Fruit fly (Drosophila melanogaster) whole organism, prepupa: ENCODE results near the gene ghi.
A peak's percentile ranks its signal among the peaks of the same experiment; 100 is the strongest.

ENCODE experiments used
- Blimp-1 ChIP-seq: fragments of 200-800 bp; sonication (Bioruptor generic); optimal IDR thresholded peaks from 3 replicates; lab custom pipeline; 2017; ENCODE audit warnings: missing biosample characterization, missing genetic modification characterization, mild to moderate bottlenecking, moderate library complexity, missing genetic modification reagents
- CG10631 ChIP-seq: fragments of 200-800 bp; sonication (Bioruptor generic); optimal IDR thresholded peaks from 2 replicates; lab custom pipeline; 2016; ENCODE audit warnings: missing biosample characterization, missing genetic modification characterization
- CG11294 ChIP-seq: fragments of 200-800 bp; sonication (Bioruptor generic); IDR thresholded peaks from 2 replicates; pipeline ENCODE4 v1.3.6; 2022; ENCODE audit warnings: missing biosample characterization, missing genetic modification characterization
- CG11902 ChIP-seq: fragments of 200-800 bp; sonication (Bioruptor generic); optimal IDR thresholded peaks from 3 replicates; lab custom pipeline; 2016; ENCODE audit warnings: missing biosample characterization, missing genetic modification characterization
- CG15336 ChIP-seq: fragments of 200-800 bp; sonication (Bioruptor generic); IDR thresholded peaks from 2 replicates; pipeline ENCODE4 v1.3.6; 2022; ENCODE audit warnings: missing biosample characterization, missing genetic modification characterization
- CG1621 ChIP-seq: fragments of 200-800 bp; sonication (Bioruptor generic); optimal IDR thresholded peaks from 3 replicates; lab custom pipeline; 2018; ENCODE audit warnings: missing biosample characterization, mild to moderate bottlenecking, missing genetic modification characterization
- CG16779 ChIP-seq: fragments of 200-800 bp; sonication (Bioruptor generic); optimal IDR thresholded peaks from 3 replicates; lab custom pipeline; 2017; ENCODE audit warnings: missing biosample characterization, mild to moderate bottlenecking, missing genetic modification characterization
- CG3032 ChIP-seq: fragments of 200-800 bp; optimal IDR thresholded peaks from 2 replicates; lab custom pipeline; 2019; ENCODE audit warnings: missing biosample characterization, mild to moderate bottlenecking, missing genetic modification characterization, moderate library complexity
- CG31627 ChIP-seq: fragments of 200-800 bp; sonication (Bioruptor generic); optimal IDR thresholded peaks from 3 replicates; lab custom pipeline; 2016; ENCODE audit warnings: missing biosample characterization, missing genetic modification characterization
- CG3919 ChIP-seq: fragments of 200-800 bp; sonication (Bioruptor generic); optimal IDR thresholded peaks from 3 replicates; lab custom pipeline; 2016; ENCODE audit warnings: missing biosample characterization, missing genetic modification characterization
- CG6163 ChIP-seq: fragments of 200-800 bp; sonication (Bioruptor generic); IDR thresholded peaks from 3 replicates; pipeline ENCODE4 v1.3.6; 2022; ENCODE audit warnings: missing biosample characterization, missing genetic modification characterization
- CG6276 ChIP-seq: fragments of 200-800 bp; sonication (Bioruptor generic); optimal IDR thresholded peaks from 2 replicates; lab custom pipeline; 2017; ENCODE audit warnings: missing biosample characterization, mild to moderate bottlenecking, missing genetic modification characterization
- CG6792 ChIP-seq: fragments of 200-800 bp; sonication (Bioruptor generic); optimal IDR thresholded peaks from 3 replicates; lab custom pipeline; 2016; ENCODE audit warnings: missing biosample characterization, missing genetic modification characterization
- CG6808 ChIP-seq: fragments of 200-800 bp; sonication (Bioruptor generic); optimal IDR thresholded peaks from 3 replicates; lab custom pipeline; 2017; ENCODE audit warnings: missing biosample characterization, missing genetic modification characterization, mild to moderate bottlenecking, moderate library complexity, missing genetic modification reagents
- CG6854 ChIP-seq: fragments of 200-800 bp; sonication (Bioruptor generic); optimal IDR thresholded peaks from 2 replicates; lab custom pipeline; 2017; ENCODE audit warnings: missing biosample characterization, mild to moderate bottlenecking, missing genetic modification characterization
- CG7368 ChIP-seq: fragments of 200-800 bp; sonication (Bioruptor generic); optimal IDR thresholded peaks from 3 replicates; lab custom pipeline; 2016; ENCODE audit warnings: missing biosample characterization, missing genetic modification characterization
- CG8119 ChIP-seq: fragments of 200-800 bp; sonication (Bioruptor generic); IDR thresholded peaks from 3 replicates; pipeline ENCODE4 v1.3.6; 2022; ENCODE audit warnings: missing biosample characterization, missing genetic modification characterization
- CG8632 ChIP-seq: fragments of 200-800 bp; sonication (Bioruptor generic); optimal IDR thresholded peaks from 3 replicates; lab custom pipeline; 2016; ENCODE audit warnings: missing biosample characterization, missing genetic modification characterization
- CG9139 ChIP-seq: fragments of 200-800 bp; sonication (Bioruptor generic); optimal IDR thresholded peaks from 3 replicates; lab custom pipeline; 2017; ENCODE audit warnings: missing biosample characterization, mild to moderate bottlenecking, missing genetic modification characterization
- Eip75B ChIP-seq: fragments of 200-800 bp; sonication (Bioruptor generic); optimal IDR thresholded peaks from 3 replicates; lab custom pipeline; 2016; ENCODE audit warnings: missing biosample characterization, missing genetic modification characterization
- Eip78C ChIP-seq: fragments of 200-800 bp; sonication (Bioruptor generic); peaks from one replicate; lab custom pipeline; 2016; ENCODE audit warnings: missing biosample characterization, missing genetic modification characterization
- Gug ChIP-seq: fragments of 200-800 bp; sonication (Bioruptor generic); IDR thresholded peaks from 2 replicates; pipeline ENCODE4 v1.3.6; 2022; ENCODE audit warnings: missing biosample characterization, missing genetic modification characterization
- Hr38 ChIP-seq: sonication (Bioruptor generic); optimal IDR thresholded peaks from 2 replicates; lab custom pipeline; 2016; ENCODE audit warnings: missing biosample characterization, missing genetic modification characterization
- Hr39 ChIP-seq: fragments of 200-800 bp; sonication (Bioruptor generic); optimal IDR thresholded peaks from 2 replicates; lab custom pipeline; 2016; ENCODE audit warnings: missing biosample characterization, missing genetic modification characterization
- Lpt ChIP-seq: fragments of 200-800 bp; sonication (Bioruptor generic); optimal IDR thresholded peaks from 3 replicates; lab custom pipeline; 2016; ENCODE audit warnings: missing biosample characterization, missing genetic modification characterization
- Met ChIP-seq: fragments of 200-800 bp; sonication (Bioruptor generic); optimal IDR thresholded peaks from 3 replicates; lab custom pipeline; 2016; ENCODE audit warnings: missing biosample characterization, missing genetic modification characterization
- Smox ChIP-seq: fragments of 200-800 bp; sonication (Bioruptor generic); optimal IDR thresholded peaks from 3 replicates; lab custom pipeline; 2016; ENCODE audit warnings: missing biosample characterization, missing genetic modification characterization
- Sox102F ChIP-seq: fragments of 200-800 bp; sonication (Bioruptor generic); optimal IDR thresholded peaks from 2 replicates; lab custom pipeline; 2016; ENCODE audit warnings: missing biosample characterization, mild to moderate bottlenecking, missing genetic modification characterization
- Sox14 ChIP-seq: fragments of 200-800 bp; sonication (Bioruptor generic); optimal IDR thresholded peaks from 3 replicates; lab custom pipeline; 2016; ENCODE audit warnings: missing biosample characterization, missing genetic modification characterization
- Sox15 ChIP-seq: fragments of 200-800 bp; sonication (Bioruptor generic); optimal IDR thresholded peaks from 3 replicates; lab custom pipeline; 2016; ENCODE audit warnings: missing biosample characterization, missing genetic modification characterization
- acj6 ChIP-seq: fragments of 200-800 bp; sonication (Bioruptor generic); optimal IDR thresholded peaks from 3 replicates; lab custom pipeline; 2016; ENCODE audit warnings: missing biosample characterization, missing genetic modification characterization
- cyc ChIP-seq: fragments of 200-800 bp; sonication (Bioruptor generic); optimal IDR thresholded peaks from 3 replicates; lab custom pipeline; 2016; ENCODE audit warnings: missing biosample characterization, missing genetic modification characterization
- dac ChIP-seq: fragments of 200-800 bp; sonication (Bioruptor generic); optimal IDR thresholded peaks from 2 replicates; lab custom pipeline; 2017; ENCODE audit warnings: missing biosample characterization, mild to moderate bottlenecking, missing genetic modification characterization
- dsx ChIP-seq: fragments of 200-800 bp; optimal IDR thresholded peaks from 3 replicates; lab custom pipeline; 2019; ENCODE audit warnings: missing biosample characterization, mild to moderate bottlenecking, missing genetic modification characterization, moderate library complexity; ENCODE audit not compliant: poor library complexity, severe bottlenecking
- eg ChIP-seq: fragments of 200-800 bp; sonication (Bioruptor generic); IDR thresholded peaks from 3 replicates; pipeline ENCODE4 v1.3.6; 2022; ENCODE audit warnings: missing biosample characterization, missing genetic modification characterization
- esn ChIP-seq: fragments of 200-800 bp; sonication (Bioruptor generic); optimal IDR thresholded peaks from 2 replicates; lab custom pipeline; 2016; ENCODE audit warnings: missing biosample characterization, mild to moderate bottlenecking, missing genetic modification characterization, moderate library complexity
- fd59A ChIP-seq: fragments of 200-800 bp; sonication (Bioruptor generic); optimal IDR thresholded peaks from 2 replicates; lab custom pipeline; 2017; ENCODE audit warnings: missing biosample characterization, mild to moderate bottlenecking, missing genetic modification characterization, missing genetic modification reagents
- fd85E ChIP-seq: fragments of 200-800 bp; sonication (Bioruptor generic); optimal IDR thresholded peaks from 3 replicates; lab custom pipeline; 2016; ENCODE audit warnings: missing biosample characterization, missing genetic modification characterization
- fkh ChIP-seq: fragments of 200-800 bp; sonication (Bioruptor generic); optimal IDR thresholded peaks from 3 replicates; lab custom pipeline; 2017; ENCODE audit warnings: missing biosample characterization, mild to moderate bottlenecking, missing genetic modification characterization, moderate library complexity
- lz ChIP-seq: fragments of 200-800 bp; sonication (Bioruptor generic); optimal IDR thresholded peaks from 3 replicates; lab custom pipeline; 2016; ENCODE audit warnings: missing biosample characterization, missing genetic modification characterization
- pdm3 ChIP-seq: fragments of 200-800 bp; sonication (Bioruptor generic); optimal IDR thresholded peaks from 3 replicates; lab custom pipeline; 2016; ENCODE audit warnings: missing biosample characterization, missing genetic modification characterization
- salr ChIP-seq, 2 experiments: fragments of 200-800 bp; sonication (Bioruptor generic); optimal IDR thresholded peaks; 3 replicates each; lab custom pipeline; 2016 to 2018; ENCODE audit warnings: missing biosample characterization in 2 of 2, missing genetic modification characterization in 2 of 2, mild to moderate bottlenecking in 1 of 2
- spab ChIP-seq: fragments of 200-800 bp; sonication (Bioruptor generic); optimal IDR thresholded peaks from 2 replicates; lab custom pipeline; 2017; ENCODE audit warnings: missing biosample characterization, mild to moderate bottlenecking, missing genetic modification characterization, missing genetic modification reagents
- ss ChIP-seq, 2 experiments: fragments of 200-800 bp; sonication (Bioruptor generic); optimal IDR thresholded peaks; 2 replicates in 1 of 2; 3 replicates in 1 of 2; lab custom pipeline; 2017 to 2018; ENCODE audit warnings: mild to moderate bottlenecking in 2 of 2, missing biosample characterization in 2 of 2, missing genetic modification characterization in 2 of 2, moderate library complexity in 1 of 2
- svp ChIP-seq: fragments of 200-800 bp; sonication (Bioruptor generic); peaks from one replicate; lab custom pipeline; 2016; ENCODE audit warnings: missing biosample characterization, missing genetic modification characterization
- topi ChIP-seq: fragments of 200-800 bp; sonication (Bioruptor generic); optimal IDR thresholded peaks from 3 replicates; lab custom pipeline; 2016; ENCODE audit warnings: missing biosample characterization, missing genetic modification characterization
- vri ChIP-seq: fragments of 200-800 bp; sonication (Bioruptor generic); optimal IDR thresholded peaks from 3 replicates; lab custom pipeline; 2016; ENCODE audit warnings: missing biosample characterization, mild to moderate bottlenecking, missing genetic modification characterization

Gene ghi

DNA sequence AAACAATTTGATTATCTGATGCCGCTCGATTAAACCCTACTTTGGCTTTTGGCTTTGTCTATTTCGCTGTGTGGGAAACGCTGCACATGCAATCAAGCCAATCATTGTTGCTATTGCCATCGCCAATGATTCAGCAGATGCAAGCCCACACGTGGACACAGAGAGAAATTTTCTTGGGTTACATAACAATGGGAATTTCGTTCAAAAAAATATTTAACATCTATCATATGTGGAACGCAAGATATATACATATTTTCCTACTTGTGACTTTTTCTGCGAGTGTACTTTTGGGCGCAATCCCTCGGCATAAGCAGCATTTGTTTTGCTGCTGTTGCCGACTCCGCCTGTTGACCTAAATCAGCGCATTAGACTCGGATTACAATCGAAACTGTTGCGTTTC, 32.3 kb upstream of the ghi start (continued):
- TF ChIP-seq Met = peak; percentile 72
- TF ChIP-seq CG8119 = peak; percentile 81
- TF ChIP-seq CG16779 = no peak
- TF ChIP-seq dsx = no peak
- no peak for TF ChIP-seq CG10631
- no peak for TF ChIP-seq Hr38 (GFP tag; lab: Kevin White, UChicago)
- no peak for TF ChIP-seq fkh (GFP tag; lab: Kevin White, UChicago)
- no peak for TF ChIP-seq CG9139
- peak; percentile 78 for TF ChIP-seq CG3919
- TF ChIP-seq CG6808 (GFP tag; lab: Kevin White, UChicago) = no peak
- no peak for TF ChIP-seq lz (GFP tag; lab: Kevin White, UChicago)
- TF ChIP-seq Sox102F (GFP tag; lab: Kevin White, UChicago) = peak; percentile 67
- peak; percentile 85 for TF ChIP-seq CG15336 (GFP tag; lab: Robert Waterston, UW)
- no peak for TF ChIP-seq CG1621 (tag; lab: Kevin White, UChicago)
- TF ChIP-seq spab (GFP tag; lab: Kevin White, UChicago) = no peak
- peak; percentile 74 for TF ChIP-seq Gug (GFP tag; lab: Robert Waterston, UW)
- TF ChIP-seq fd85E = no peak
- TF ChIP-seq esn (GFP tag; lab: Kevin White, UChicago) = peak; percentile 3
- TF ChIP-seq Smox (GFP tag; lab: Kevin White, UChicago) = peak; percentile 37
- no peak for TF ChIP-seq CG6854 (GFP tag; lab: Kevin White, UChicago)

DNA sequence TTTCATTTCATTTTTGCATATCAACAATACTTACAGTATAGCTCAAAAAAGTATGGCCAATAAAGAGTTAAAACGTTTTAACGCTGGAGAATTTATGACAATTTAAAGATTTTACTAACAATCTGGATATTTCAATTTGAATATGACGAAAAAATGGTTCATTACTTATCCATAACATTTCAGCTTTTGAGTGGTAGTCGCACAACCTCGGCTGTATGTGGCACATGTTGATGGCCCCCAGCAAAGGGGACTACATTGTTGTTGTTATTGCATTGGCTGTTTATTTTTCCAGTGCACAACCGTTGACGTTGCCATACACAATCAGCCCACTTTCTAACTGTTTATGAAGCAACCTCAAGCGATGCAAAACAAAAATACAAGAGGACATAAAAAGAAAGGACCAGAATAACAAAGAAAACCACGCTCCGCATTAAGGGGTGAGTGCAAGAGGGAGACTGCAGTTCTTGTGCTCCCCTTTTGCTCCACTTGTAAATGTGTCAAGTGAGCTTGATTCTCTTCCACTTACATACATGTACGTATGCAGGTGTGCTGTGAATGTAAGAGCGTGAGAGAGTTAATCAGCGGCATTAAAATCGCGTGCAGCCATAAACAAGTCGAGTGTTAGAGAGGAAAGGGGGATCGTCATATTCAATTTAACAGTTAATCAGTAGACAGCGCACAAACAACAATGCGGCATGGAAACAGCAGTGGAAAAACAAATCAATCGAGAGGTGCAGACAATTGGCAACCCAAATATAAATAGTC, 31.4 kb upstream of the ghi start:
- TF ChIP-seq Eip75B (peak; percentile 99), CG6792 (GFP tag; lab: Kevin White, UChicago) (peak; percentile 98), CG1621 (tag; lab: Kevin White, UChicago) (peak; percentile 95), CG10631 (peak; percentile 94), esn (GFP tag; lab: Kevin White, UChicago) (peak; percentile 99), CG9139 (peak; percentile 94), CG31627 (GFP tag; lab: Kevin White, UChicago) (peak; percentile 97), Hr39 (GFP tag; lab: Kevin White, UChicago) (peak; percentile 96), lz (GFP tag; lab: Kevin White, UChicago) (peak; percentile 98), cyc (GFP tag; lab: Kevin White, UChicago) (peak; percentile 97), dsx (peak; percentile 100), Met (peak; percentile 98), CG16779 (peak; percentile 94), svp (GFP tag; lab: Kevin White, UChicago) (peak; percentile 99), dac (GFP tag; lab: Kevin White, UChicago) (peak; percentile 89), Sox14 (GFP tag; lab: Kevin White, UChicago) (peak; percentile 98), fd59A (peak; percentile 95), CG11294 (GFP tag; lab: Robert Waterston, UW) (peak; percentile 88), salr (GFP tag; optimal IDR thresholded peaks at IDR 0.05; lab: Kevin White, UChicago) (peak; percentile 91), Sox15 (peak; percentile 92), Blimp-1 (GFP tag; lab: Kevin White, UChicago) (peak; percentile 91), topi (GFP tag; lab: Kevin White, UChicago) (peak; percentile 98), CG3032 (tag; lab: Kevin White, UChicago) (peak; percentile 94), Hr38 (GFP tag; lab: Kevin White, UChicago) (no peak), Lpt (peak; percentile 84), CG8632 (GFP tag; lab: Kevin White, UChicago) (peak; percentile 97), CG11902 (GFP tag; lab: Kevin White, UChicago) (peak; percentile 95), acj6 (GFP tag; lab: Kevin White, UChicago) (peak; percentile 96), CG6163 (GFP tag; lab: Robert Waterston, UW) (peak; percentile 97), vri (GFP tag; lab: Kevin White, UChicago) (peak; percentile 89), eg (GFP tag; lab: Robert Waterston, UW) (peak; percentile 98), CG7368 (GFP tag; lab: Kevin White, UChicago) (peak; percentile 96), CG6854 (GFP tag; lab: Kevin White, UChicago) (peak; percentile 96), Sox102F (GFP tag; lab: Kevin White, UChicago) (peak; percentile 98), Smox (GFP tag; lab: Kevin White, UChicago) (peak; percentile 98), CG6276 (GFP tag; lab: Kevin White, UChicago) (peak; percentile 94), Eip78C (peak; percentile 99), pdm3 (GFP tag; lab: Kevin White, UChicago) (peak; percentile 97), ss (GFP tag; optimal IDR thresholded peaks at IDR 0.05; lab: Kevin White, UChicago) (peak; percentile 93 to 96)
